Fruit fly (Drosophila melanogaster) S2 (cell line): ENCODE data around the gene Las.

Experiments
- CG8478 ChIP-seq: fragments of >200 bp; optimal IDR thresholded peaks from 2 replicates; lab custom pipeline; 2018
- CTCF ChIP-seq, 2 experiments: fragments of >200 bp; optimal IDR thresholded peaks; 2 replicates each; lab custom pipeline; 2018

DNA sequence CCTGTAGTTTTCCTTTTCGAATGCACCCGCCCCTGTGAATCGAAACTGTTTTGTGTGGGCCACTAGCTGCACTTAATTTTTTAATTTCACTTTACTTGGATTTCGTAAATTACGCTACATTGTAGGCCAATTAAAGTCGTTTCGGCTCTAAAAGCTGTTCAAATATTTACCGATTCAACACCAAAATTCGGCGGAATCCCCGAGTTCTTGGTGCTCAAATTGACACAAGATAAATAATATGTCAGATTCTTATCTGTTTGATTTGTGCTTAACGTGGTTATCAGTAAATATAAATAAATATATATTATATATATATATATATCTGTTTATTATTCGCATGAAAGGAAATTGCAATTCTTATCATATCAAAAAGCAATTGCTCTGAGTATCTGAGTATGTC is 15.8 kb upstream of the Las start:
- no peak for TF ChIP-seq CG8478 (lab: Kevin White, UChicago)
- no peak for TF ChIP-seq CTCF (optimal IDR thresholded peaks at IDR 0.05; lab: Kevin White, UChicago)
